Worm (Caenorhabditis elegans) whole organism, late embryonic: Measurements from ENCODE around the gene K03B4.4.

ENCODE experiments used
- F13H6.1 ChIP-seq: sonication (generic microtip); optimal IDR thresholded peaks from 2 replicates; lab custom pipeline; 2016; ENCODE audit warnings: missing genetic modification characterization, missing compliant biosample characterization
- ama-1 ChIP-seq: fragments of 150-350 bp; optimal IDR thresholded peaks from 2 replicates; lab custom pipeline; 2014
- ceh-18 ChIP-seq: sonication (generic microtip); optimal IDR thresholded peaks from 2 replicates; lab custom pipeline; 2016; ENCODE audit warnings: missing genetic modification characterization, missing compliant biosample characterization
- hlh-8 ChIP-seq: sonication (generic microtip); optimal IDR thresholded peaks from 2 replicates; lab custom pipeline; 2016; ENCODE audit warnings: missing genotype, missing genetic modification characterization, missing compliant biosample characterization
- npax-4 ChIP-seq: sonication (generic microtip); optimal IDR thresholded peaks from 2 replicates; lab custom pipeline; 2016; ENCODE audit warnings: missing genetic modification characterization, missing compliant biosample characterization
- pros-1 ChIP-seq: fragments of 150-350 bp; optimal IDR thresholded peaks from 2 replicates; lab custom pipeline; 2014; ENCODE audit warnings: missing biosample characterization, missing genetic modification reagents, missing genetic modification characterization

- TF ChIP-seq hlh-8 (no peak), ceh-18 (tag; lab: Kevin White, UChicago) (no peak), ama-1 (lab: Kevin White, UChicago) (no peak), F13H6.1 (tag; lab: Kevin White, UChicago) (no peak), pros-1 (tag; lab: Kevin White, UChicago) (no peak), npax-4 (no peak)
These were observed 7.5 kb downstream of the K03B4.4 start, which contains the start of gene K03B4.1 for ce11 chrV:4689234-4689633.
